Worm (Caenorhabditis elegans) whole organism, L4/young adult: ENCODE measurements around the gene ceh-99.

Experiments
- W03F9.2 ChIP-seq: fragments of 150-350 bp; optimal IDR thresholded peaks from 2 replicates; lab custom pipeline; 2014; ENCODE audit warnings: missing biosample characterization, missing genetic modification characterization
- dao-5 ChIP-seq: sonication (generic microtip); optimal IDR thresholded peaks from 2 replicates; lab custom pipeline; 2016; ENCODE audit warnings: missing genotype, missing genetic modification characterization, moderate library complexity, missing compliant biosample characterization
- him-1 ChIP-seq: sonication (generic microtip); optimal IDR thresholded peaks from 2 replicates; lab custom pipeline; 2016; ENCODE audit warnings: missing genotype, missing genetic modification reagents, missing genetic modification characterization, missing compliant biosample characterization

ceh-99 gene

ce11 chrII:12519616-12520015, at the start of gene ceh-99:
Gene ceh-99 (plus strand): TSS chrII:12519981.
- TF ChIP-seq him-1 (tag; lab: Kevin White, UChicago) (no peak), W03F9.2 (tag; lab: Kevin White, UChicago) (no peak)

ce11 chrII:12471138-12471855, 48.5 kb upstream of the ceh-99 start, which contains the start of the genes F15A4.5 and phat-8:
Gene F15A4.5 (minus strand): TSS chrII:12471238.
Gene phat-8 (plus strand): TSS chrII:12471805.
- TF ChIP-seq W03F9.2 (tag; lab: Kevin White, UChicago) (no peak), him-1 (tag; lab: Kevin White, UChicago) (no peak), dao-5 (no peak)

- TF ChIP-seq dao-5 (no peak), W03F9.2 (tag; lab: Kevin White, UChicago) (no peak), him-1 (tag; lab: Kevin White, UChicago) (no peak)
Measured at ce11 chrII:12473406-12473805, 46.4 kb upstream of the ceh-99 start, which contains the start of gene srg-17. Gene srg-17 (plus strand): TSS chrII:12473706.

DNA sequence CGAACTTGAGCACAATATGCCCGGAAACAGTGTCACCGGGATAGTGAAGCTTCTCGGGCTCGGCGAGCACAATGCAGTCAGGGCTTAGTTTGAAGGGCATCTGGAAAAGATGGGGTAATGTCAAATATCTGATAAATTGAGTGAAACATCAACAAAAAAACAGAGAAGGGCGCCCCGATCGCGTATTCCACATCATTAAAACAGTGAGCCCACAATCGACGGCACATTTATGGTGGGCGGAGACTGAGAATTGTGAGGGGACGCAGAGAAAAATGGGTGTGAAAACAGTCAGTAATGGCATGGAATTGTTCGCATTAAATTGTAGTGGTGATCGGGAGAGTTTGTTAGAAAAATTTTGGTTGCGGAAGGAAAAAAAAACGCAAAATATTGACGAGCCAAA, 39.0 kb upstream of the ceh-99 start, which contains the start of gene arrd-9:
Gene arrd-9, minus strand, starts transcription at position 101 of the 400 bp plus-strand sequence.
- TF ChIP-seq W03F9.2 (tag; lab: Kevin White, UChicago) (no peak), him-1 (tag; lab: Kevin White, UChicago) (no peak), dao-5 (no peak)

DNA sequence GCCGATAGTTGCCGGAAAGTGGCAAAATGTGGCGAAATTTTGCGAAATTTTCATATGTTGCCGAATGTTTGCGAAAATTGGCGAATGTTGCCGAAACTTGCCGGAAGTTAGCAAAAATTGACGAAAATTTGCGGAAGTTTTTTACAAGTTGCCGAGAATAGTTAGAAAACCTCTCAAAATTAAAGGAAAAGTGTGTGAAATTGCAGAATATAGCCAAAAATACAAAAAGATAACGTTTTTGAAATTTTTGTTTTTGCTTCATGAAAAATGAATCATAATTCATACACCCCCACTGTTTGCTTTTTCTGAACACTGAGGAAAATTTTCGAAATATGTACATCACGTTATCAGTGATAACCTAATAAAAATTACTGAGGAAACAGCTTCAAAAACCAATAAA, 38.1 kb upstream of the ceh-99 start:
- TF ChIP-seq dao-5 (no peak), him-1 (tag; lab: Kevin White, UChicago) (no peak), W03F9.2 (tag; lab: Kevin White, UChicago) (no peak)

DNA sequence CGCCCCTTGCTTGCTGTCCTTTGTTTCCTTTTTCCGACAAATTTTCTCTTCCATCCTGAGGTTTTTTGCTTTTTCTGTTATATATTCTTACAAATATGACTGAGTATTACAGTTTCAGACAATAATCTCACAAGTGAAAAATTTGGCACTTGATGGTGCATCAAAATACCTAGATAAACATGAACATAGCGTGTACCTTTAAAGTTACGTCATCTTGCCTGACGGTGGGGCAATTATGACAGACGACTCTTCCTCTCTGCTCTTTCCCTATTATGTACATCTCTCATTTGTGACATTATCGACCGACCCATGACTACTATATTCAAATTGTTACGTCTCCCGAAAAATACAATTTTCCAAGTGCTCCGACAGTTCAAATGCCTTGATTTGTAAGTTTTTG, 37.2 kb upstream of the ceh-99 start, which contains the start of gene fbxb-102:
Gene fbxb-102, plus strand, starts transcription at position 301 of the 400 bp plus-strand sequence.
- TF ChIP-seq him-1 (tag; lab: Kevin White, UChicago) (no peak), dao-5 (no peak), W03F9.2 (tag; lab: Kevin White, UChicago) (no peak)

DNA sequence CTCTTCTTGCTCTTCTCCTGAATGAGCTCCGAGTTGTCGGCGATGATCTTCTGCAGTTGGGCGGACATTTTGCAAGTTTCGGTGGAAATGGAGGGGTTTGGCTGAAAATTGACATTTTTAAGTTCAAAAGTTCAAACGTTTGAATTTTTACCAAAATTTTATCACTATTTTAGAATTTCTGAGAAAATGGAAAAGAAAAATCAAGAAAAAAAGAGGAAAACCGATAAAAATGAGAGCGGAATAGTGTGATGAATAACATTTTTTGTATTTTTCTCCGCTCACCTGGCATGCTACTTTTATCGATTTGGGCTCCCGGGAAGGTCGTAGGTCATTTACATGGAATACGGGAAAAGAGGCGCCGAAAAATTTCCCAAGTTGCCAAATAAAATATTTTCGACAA, 34.7 kb upstream of the ceh-99 start, which contains the start of gene F15A4.10:
Gene F15A4.10, minus strand, starts transcription at position 101 of the 400 bp plus-strand sequence.
- TF ChIP-seq dao-5 = no peak
- no peak for TF ChIP-seq W03F9.2 (tag; lab: Kevin White, UChicago)
- no peak for TF ChIP-seq him-1 (tag; lab: Kevin White, UChicago)

ce11 chrII:12488810-12489209, 31.0 kb upstream of the ceh-99 start:
- TF ChIP-seq dao-5 (no peak), W03F9.2 (tag; lab: Kevin White, UChicago) (no peak), him-1 (tag; lab: Kevin White, UChicago) (no peak)

DNA sequence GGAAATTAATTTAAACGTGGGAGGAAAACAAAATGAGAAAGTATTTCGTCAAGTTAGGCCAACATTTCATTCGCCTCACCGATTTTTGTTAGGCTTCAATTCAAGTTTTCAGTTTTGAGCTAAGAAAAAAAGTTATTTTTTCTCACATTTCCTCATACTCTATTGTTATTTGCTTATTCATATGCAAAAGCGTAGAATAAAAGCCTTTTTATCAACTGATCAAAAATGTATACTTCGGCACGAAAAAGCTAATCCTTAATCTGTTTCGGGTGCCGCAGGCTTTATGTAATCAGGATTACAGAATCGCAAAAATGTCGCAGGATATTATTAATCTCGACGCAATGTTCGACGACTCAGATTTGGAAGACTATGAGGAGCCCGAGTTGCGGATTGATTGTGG, 29.9 kb upstream of the ceh-99 start, which contains the start of gene T21B4.15:
Gene T21B4.15, plus strand, starts transcription at position 301 of the 400 bp plus-strand sequence.
- TF ChIP-seq dao-5 (no peak), W03F9.2 (tag; lab: Kevin White, UChicago) (no peak)

ce11 chrII:12491936-12492335, 27.8 kb upstream of the ceh-99 start, which contains the start of gene srz-6:
Gene srz-6 (plus strand): TSS chrII:12492236.
- TF ChIP-seq dao-5 = no peak

ce11 chrII:12494067-12494477, 25.7 kb upstream of the ceh-99 start:
- no peak for TF ChIP-seq W03F9.2 (tag; lab: Kevin White, UChicago)
- no peak for TF ChIP-seq dao-5
- no peak for TF ChIP-seq him-1 (tag; lab: Kevin White, UChicago)

DNA sequence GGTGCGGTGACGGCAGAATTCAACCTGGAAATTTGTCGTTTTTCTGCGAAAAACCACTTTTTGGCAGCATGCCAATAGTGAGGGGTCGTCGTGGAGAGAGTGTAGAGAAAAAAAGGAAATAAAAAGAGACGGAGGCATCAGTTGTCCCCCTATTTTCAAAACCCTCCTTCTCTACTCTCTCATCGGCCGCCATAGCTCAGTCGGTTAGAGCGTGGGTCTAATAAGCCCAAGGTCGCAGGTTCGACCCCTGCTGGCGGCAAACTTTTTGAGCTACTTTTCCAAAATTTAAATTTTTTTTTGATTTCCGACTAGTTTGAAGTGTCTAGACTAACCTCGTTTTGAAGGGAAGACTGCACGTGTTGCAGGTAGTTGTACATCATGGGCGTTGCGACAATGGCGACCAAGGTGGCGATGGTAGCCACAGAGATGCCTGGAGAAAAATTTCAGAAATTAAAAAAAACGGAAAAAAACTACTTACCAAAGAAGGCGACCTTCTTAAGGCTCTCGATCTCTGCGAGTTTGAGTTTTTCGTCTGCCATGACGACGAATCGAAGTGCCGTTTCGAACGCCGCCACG, 25.1 kb upstream of the ceh-99 start, which contains the start of gene col-85:
Gene col-85, minus strand, starts transcription at position 540 of the 576 bp plus-strand sequence.
- TF ChIP-seq him-1 (tag; lab: Kevin White, UChicago) = peak; percentile 68
- peak; percentile 51 for TF ChIP-seq W03F9.2 (tag; lab: Kevin White, UChicago)
- peak; percentile 85 for TF ChIP-seq dao-5

ce11 chrII:12496981-12497380, 22.8 kb upstream of the ceh-99 start, which contains the start of gene T21B4.3:
Gene T21B4.3 (minus strand): TSS chrII:12497081.
- TF ChIP-seq W03F9.2 (tag; lab: Kevin White, UChicago) (no peak), him-1 (tag; lab: Kevin White, UChicago) (no peak), dao-5 (no peak)

DNA sequence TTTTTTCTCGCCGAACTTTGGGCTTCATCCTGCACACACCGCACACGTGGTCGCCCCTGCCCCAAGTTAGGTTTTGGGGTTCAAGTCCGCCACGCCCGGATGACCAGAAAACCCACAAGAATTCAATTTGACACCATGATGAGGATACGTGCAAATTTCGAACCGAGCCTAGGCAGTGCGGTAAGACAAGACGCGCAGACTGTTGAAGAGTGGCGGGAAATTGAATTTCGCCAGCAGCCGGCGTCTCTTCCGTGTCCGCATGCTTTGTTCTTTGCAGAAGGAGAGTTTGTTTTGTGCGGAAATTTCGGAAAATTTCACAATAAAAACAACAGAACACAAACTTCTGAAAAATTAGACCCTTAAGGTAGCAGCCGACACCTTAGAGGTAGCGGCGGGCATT, 19.8 kb upstream of the ceh-99 start:
- TF ChIP-seq W03F9.2 (tag; lab: Kevin White, UChicago) (no peak), him-1 (tag; lab: Kevin White, UChicago) (no peak), dao-5 (no peak)
